Fruit fly (Drosophila melanogaster) whole organism, wandering third instar larva: Measurements from ENCODE around the gene pigeon.

Experiments
- Abd-B ChIP-seq: fragments of >200 bp; optimal IDR thresholded peaks from 2 replicates; lab custom pipeline; 2017; ENCODE audit warnings: missing biosample characterization, missing genetic modification characterization
- CrebA ChIP-seq: fragments of 200-800 bp; sonication (Bioruptor generic); optimal IDR thresholded peaks from 2 replicates; lab custom pipeline; 2016; ENCODE audit warnings: missing biosample characterization, mild to moderate bottlenecking, missing genetic modification characterization, borderline replicate concordance
- HLH106 ChIP-seq: fragments of 200-800 bp; optimal IDR thresholded peaks from 3 replicates; lab custom pipeline; 2019; ENCODE audit warnings: missing biosample characterization, mild to moderate bottlenecking, missing genetic modification characterization, moderate library complexity
- Myc ChIP-seq: fragments of >200 bp; optimal IDR thresholded peaks from 2 replicates; lab custom pipeline; 2017
- Rel ChIP-seq, 2 experiments: fragments of 200-800 bp; sonication (Bioruptor generic) in 1 of 2; optimal IDR thresholded peaks; 2 replicates in 1 of 2; 3 replicates in 1 of 2; lab custom pipeline; 2016 to 2019; ENCODE audit warnings: mild to moderate bottlenecking in 2 of 2, missing biosample characterization in 2 of 2, missing genetic modification characterization in 2 of 2, moderate library complexity in 1 of 2
- dsf ChIP-seq: sonication (Bioruptor generic); optimal IDR thresholded peaks from 2 replicates; lab custom pipeline; 2016; ENCODE audit warnings: missing biosample characterization, missing genetic modification characterization, borderline replicate concordance
- ey ChIP-seq: fragments of 200-800 bp; sonication (Bioruptor generic); optimal IDR thresholded peaks from 2 replicates; lab custom pipeline; 2016; ENCODE audit warnings: missing biosample characterization, missing genetic modification characterization
- psq ChIP-seq: fragments of 200-800 bp; sonication (Bioruptor generic); optimal IDR thresholded peaks from 3 replicates; lab custom pipeline; 2017; ENCODE audit warnings: missing biosample characterization, mild to moderate bottlenecking, missing genetic modification characterization, moderate library complexity
- sv ChIP-seq: fragments of 200-800 bp; sonication (Bioruptor generic); optimal IDR thresholded peaks from 3 replicates; lab custom pipeline; 2016; ENCODE audit warnings: missing biosample characterization, missing genetic modification characterization

DNA sequence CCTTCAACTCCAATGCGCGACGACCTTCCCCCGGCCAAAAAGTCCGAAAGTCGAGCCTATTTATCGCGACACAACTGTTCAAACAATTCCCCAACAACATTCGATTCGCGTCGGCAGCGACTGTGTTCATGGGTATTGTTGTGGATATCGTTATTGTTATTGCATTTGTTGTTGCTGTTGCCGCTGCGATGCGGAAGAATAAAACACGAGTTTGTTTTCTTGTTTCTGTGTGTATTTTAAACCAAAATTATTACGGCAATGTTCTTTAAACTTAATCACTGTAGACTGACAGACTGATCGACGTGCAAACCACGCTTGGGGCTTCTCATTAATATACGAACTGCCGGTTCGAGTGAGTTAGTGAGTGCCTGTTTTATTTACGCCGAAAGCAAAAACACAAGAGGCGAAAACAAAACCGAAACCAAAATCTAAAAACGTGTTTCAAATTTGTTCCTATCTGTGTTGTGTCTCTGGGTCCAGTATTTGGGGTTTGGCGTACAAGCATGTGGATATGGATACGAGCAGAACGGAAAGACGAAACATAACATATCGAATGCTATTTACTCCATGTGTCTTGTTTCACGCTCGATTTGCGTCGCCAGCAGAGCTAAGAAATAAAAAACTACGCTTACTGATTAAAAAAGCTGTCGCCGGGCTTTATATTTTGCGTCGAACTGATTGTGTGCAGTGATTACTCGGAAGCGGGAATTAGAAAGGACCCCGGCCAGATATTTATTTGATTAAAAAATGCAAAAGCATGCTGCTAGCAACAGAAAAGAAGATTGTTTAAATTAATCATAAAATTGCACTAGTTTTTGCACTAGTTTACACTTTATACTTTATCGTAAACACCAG lies 26.1 kb upstream of the pigeon start:
- no peak for TF ChIP-seq HLH106 (tag; lab: Kevin White, UChicago)
- no peak for TF ChIP-seq CrebA (GFP tag; lab: Kevin White, UChicago)
- no peak for TF ChIP-seq sv (GFP tag; lab: Kevin White, UChicago)
- no peak for TF ChIP-seq Rel (GFP tag; optimal IDR thresholded peaks at IDR 0.05; lab: Kevin White, UChicago)
- TF ChIP-seq Rel (tag; optimal IDR thresholded peaks at IDR 0.05; lab: Kevin White, UChicago) = no peak
- TF ChIP-seq Myc = no peak
- TF ChIP-seq psq = no peak
- TF ChIP-seq dsf (GFP tag; lab: Kevin White, UChicago) = no peak
- TF ChIP-seq Abd-B (GFP tag; lab: Kevin White, UChicago) = no peak
- TF ChIP-seq ey = peak; percentile 15
